Worm (Caenorhabditis elegans): ENCODE results near the gene eif-3.K.
A peak's percentile ranks its signal among the peaks of the same experiment; 100 is the strongest.

eif-3.K gene

DNA sequence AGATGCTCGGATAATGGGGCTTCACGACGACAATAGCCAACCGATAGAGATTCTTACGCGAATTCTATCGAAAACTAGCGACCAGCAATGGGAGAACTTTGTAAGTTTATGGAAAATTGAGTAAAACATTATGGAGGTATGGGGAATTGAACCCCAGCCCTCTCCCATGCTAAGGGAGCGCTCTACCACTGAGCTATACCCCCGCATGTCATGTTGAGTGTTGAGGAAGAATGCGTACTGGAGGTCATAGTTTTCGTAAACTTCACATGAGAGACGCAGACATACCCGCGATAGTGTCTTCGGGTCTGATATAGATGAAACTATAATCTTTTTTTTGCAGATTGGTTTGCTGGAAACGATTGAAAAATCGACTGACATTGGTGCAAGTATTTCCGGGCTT is 49.6 kb downstream of the eif-3.K start (continued):
- TF ChIP-seq hlh-15 (tag; optimal IDR thresholded peaks at IDR 0.05) (peak; percentile 27), sox-2 (GFP tag; IDR thresholded peaks at IDR 0.05) (peak; percentile 71), elt-2 (tag; optimal IDR thresholded peaks at IDR 0.05) (peak; percentile 84), ceh-6 (GFP tag; optimal IDR thresholded peaks at IDR 0.05) (peak; percentile 83), pax-1 (tag; optimal IDR thresholded peaks at IDR 0.05) (no peak), mec-3 (tag; optimal IDR thresholded peaks at IDR 0.05; ENCODE audit: borderline replicate concordance) (no peak), hlh-8 (tag; optimal IDR thresholded peaks at IDR 0.05) (peak; percentile 75), ceh-19 (GFP tag; optimal IDR thresholded peaks at IDR 0.05) (peak; percentile 83), odd-2 (tag; optimal IDR thresholded peaks at IDR 0.05) (peak; percentile 11), Y22D7AL.16 (tag; optimal IDR thresholded peaks at IDR 0.05) (peak; percentile 91), hlh-13 (GFP tag; optimal IDR thresholded peaks at IDR 0.05) (peak; percentile 78), C38D4.7 (GFP tag; optimal IDR thresholded peaks at IDR 0.05) (peak; percentile 85), K09A11.1 (tag; optimal IDR thresholded peaks at IDR 0.05; ENCODE audit: insufficient read depth) (peak; percentile 68), fkh-10 (GFP tag; optimal IDR thresholded peaks at IDR 0.05) (no peak), ceh-34 (tag; optimal IDR thresholded peaks at IDR 0.05) (peak; percentile 86), madf-2 (tag; optimal IDR thresholded peaks at IDR 0.05) (peak; percentile 78), ahr-1 (tag; optimal IDR thresholded peaks at IDR 0.05) (peak; percentile 55), sdc-2 (tag; optimal IDR thresholded peaks at IDR 0.05) (peak; percentile 76), lim-6 (tag; optimal IDR thresholded peaks at IDR 0.05) (peak; percentile 49), ceh-9 (tag; optimal IDR thresholded peaks at IDR 0.05) (peak; percentile 78), eyg-1 (tag; optimal IDR thresholded peaks at IDR 0.05) (peak; percentile 65), lin-11 (tag; optimal IDR thresholded peaks at IDR 0.05) (peak; percentile 74), pqm-1 (tag; optimal IDR thresholded peaks at IDR 0.05) (peak; percentile 62), ceh-30 (tag; optimal IDR thresholded peaks at IDR 0.05) (no peak), nfya-1 (tag; optimal IDR thresholded peaks at IDR 0.05) (peak; percentile 47), dmd-4 (tag; optimal IDR thresholded peaks at IDR 0.05; ENCODE audit: borderline replicate concordance) (peak; percentile 82), ceh-31 (tag; optimal IDR thresholded peaks at IDR 0.05) (peak; percentile 67), unc-3 (GFP tag; conservative IDR thresholded peaks at IDR 0.05) (peak; percentile 81), unc-3 (tag; optimal IDR thresholded peaks at IDR 0.05) (peak; percentile 69), nhr-11 (tag; optimal IDR thresholded peaks at IDR 0.05) (no peak), pha-2 (tag; optimal IDR thresholded peaks at IDR 0.05) (peak; percentile 67), syd-9 (tag; optimal IDR thresholded peaks at IDR 0.05) (peak; percentile 86), T23F11.4 (GFP tag; optimal IDR thresholded peaks at IDR 0.05) (peak; percentile 84), unc-55 (GFP tag; optimal IDR thresholded peaks at IDR 0.05) (no peak), fax-1 (tag; optimal IDR thresholded peaks at IDR 0.05) (peak; percentile 86), npax-4 (tag; optimal IDR thresholded peaks at IDR 0.05) (peak; percentile 59), hlh-30 (tag; optimal IDR thresholded peaks at IDR 0.05; ENCODE audit: insufficient read depth) (peak; percentile 12), ets-4 (tag; optimal IDR thresholded peaks at IDR 0.05) (peak; percentile 44), ama-1 (optimal IDR thresholded peaks at IDR 0.05) (no peak), unc-42 (tag; optimal IDR thresholded peaks at IDR 0.05) (peak; percentile 57), unc-86 (tag; optimal IDR thresholded peaks at IDR 0.05) (peak; percentile 85), F13H6.1 (tag; optimal IDR thresholded peaks at IDR 0.05) (peak; percentile 83), ceh-45 (GFP tag; IDR thresholded peaks at IDR 0.05) (peak; percentile 83), elt-4 (tag; optimal IDR thresholded peaks at IDR 0.05) (no peak), C08G9.2 (tag; optimal IDR thresholded peaks at IDR 0.05) (peak; percentile 83), ceh-14 (tag; optimal IDR thresholded peaks at IDR 0.05) (peak; percentile 82), nhr-232 (tag; optimal IDR thresholded peaks at IDR 0.05) (peak; percentile 84), fkh-6 (tag; optimal IDR thresholded peaks at IDR 0.05) (peak; percentile 87), ceh-48 (tag; optimal IDR thresholded peaks at IDR 0.05) (peak; percentile 71), tbx-2 (tag; optimal IDR thresholded peaks at IDR 0.05) (peak; percentile 83), ceh-22 (tag; optimal IDR thresholded peaks at IDR 0.05) (no peak), dve-1 (tag; optimal IDR thresholded peaks at IDR 0.05) (peak; percentile 76)
